Worm (Caenorhabditis elegans): ENCODE data around the gene dhhc-6.

DNA sequence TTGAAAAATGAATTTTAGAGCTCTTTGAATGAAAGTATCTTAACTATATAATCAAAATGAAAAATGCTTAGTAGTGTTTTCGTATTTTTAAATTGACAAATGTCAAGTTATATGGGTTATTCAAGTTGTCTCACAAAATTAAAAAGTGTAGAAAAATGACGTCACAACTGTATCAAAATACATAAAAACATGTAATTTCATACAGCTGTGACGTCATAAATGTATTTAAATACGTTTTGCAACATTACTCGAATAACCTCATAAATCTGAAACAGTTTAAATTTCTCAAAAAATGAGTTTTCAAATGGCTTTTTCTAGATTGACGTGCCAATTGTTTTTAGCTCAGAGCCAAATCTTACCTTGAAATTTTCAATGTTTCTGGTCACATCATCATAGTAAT is 15.0 kb upstream of the dhhc-6 start:
- TF ChIP-seq ama-1 (optimal IDR thresholded peaks at IDR 0.05) (no peak), ceh-82 (tag; optimal IDR thresholded peaks at IDR 0.05) (no peak)
